Worm (Caenorhabditis elegans) whole organism, early embryonic: Measurements from ENCODE around the gene asd-1.

ENCODE experiments used
- B0310.2 ChIP-seq: sonication (generic microtip); optimal IDR thresholded peaks from 2 replicates; lab custom pipeline; 2016; ENCODE audit warnings: mild to moderate bottlenecking, missing genetic modification characterization, missing compliant biosample characterization
- F13C5.2 ChIP-seq: sonication (generic microtip); optimal IDR thresholded peaks from 2 replicates; lab custom pipeline; 2017; ENCODE audit warnings: mild to moderate bottlenecking, missing genetic modification characterization, inconsistent platforms, missing compliant biosample characterization
- aly-1 ChIP-seq: sonication (generic microtip); optimal IDR thresholded peaks from 2 replicates; lab custom pipeline; 2016; ENCODE audit warnings: missing genetic modification characterization, missing compliant biosample characterization
- ama-1 ChIP-seq: fragments of 150-350 bp; optimal IDR thresholded peaks from 2 replicates; lab custom pipeline; 2014
- ceh-13 ChIP-seq: fragments of 200-800 bp; sonication (Bioruptor generic); optimal IDR thresholded peaks from 2 replicates; lab custom pipeline; 2018; ENCODE audit warnings: mild to moderate bottlenecking, missing genetic modification characterization, missing compliant biosample characterization
- ceh-36 ChIP-seq: sonication (generic microtip); optimal IDR thresholded peaks from 2 replicates; lab custom pipeline; 2016; ENCODE audit warnings: missing genetic modification characterization, inconsistent platforms, missing compliant biosample characterization
- ets-7 ChIP-seq: sonication (generic microtip); optimal IDR thresholded peaks from 2 replicates; lab custom pipeline; 2016; ENCODE audit warnings: missing genotype, missing genetic modification characterization, missing compliant biosample characterization
- flt-1 ChIP-seq: fragments of 200-800 bp; sonication (Bioruptor generic); IDR thresholded peaks from 2 replicates; pipeline ENCODE4 v1.3.6; 2022; ENCODE audit warnings: missing genetic modification characterization, missing compliant biosample characterization
- hmbx-1 ChIP-seq: sonication (generic microtip); optimal IDR thresholded peaks from 2 replicates; lab custom pipeline; 2016; ENCODE audit warnings: mild to moderate bottlenecking, missing genetic modification characterization, missing compliant biosample characterization
- hmg-4 ChIP-seq: fragments of 200-800 bp; sonication (Bioruptor generic); optimal IDR thresholded peaks from 2 replicates; lab custom pipeline; 2018; ENCODE audit warnings: mild to moderate bottlenecking, missing genetic modification characterization, missing compliant biosample characterization
- hnd-1 ChIP-seq: sonication (generic microtip); optimal IDR thresholded peaks from 2 replicates; lab custom pipeline; 2016; ENCODE audit warnings: missing genetic modification characterization, missing compliant biosample characterization
- pes-1 ChIP-seq: fragments of 200-800 bp; sonication (Bioruptor generic); IDR thresholded peaks from 2 replicates; pipeline ENCODE4 v1.3.6; 2022; ENCODE audit warnings: missing genetic modification reagents, missing genetic modification characterization, missing compliant biosample characterization
- scrt-1 ChIP-seq: fragments of 200-800 bp; sonication (Bioruptor generic); IDR thresholded peaks from 2 replicates; pipeline ENCODE4 v1.3.6; 2022; ENCODE audit warnings: missing genetic modification characterization, missing compliant biosample characterization
- sea-1 ChIP-seq: fragments of 200-800 bp; sonication (Bioruptor generic); conservative IDR thresholded peaks from 2 replicates; pipeline ENCODE4 v1.3.6; 2022; ENCODE audit warnings: missing genetic modification characterization, missing compliant biosample characterization
- tbx-11 ChIP-seq: fragments of 200-800 bp; sonication (Bioruptor generic); IDR thresholded peaks from 2 replicates; pipeline ENCODE4 v1.3.6; 2022; ENCODE audit warnings: missing genetic modification characterization, missing compliant biosample characterization
- tbx-37 ChIP-seq: fragments of 200-800 bp; sonication (Bioruptor generic); conservative IDR thresholded peaks from 2 replicates; pipeline ENCODE4 v1.3.6; 2022; ENCODE audit warnings: missing genetic modification reagents, missing genetic modification characterization, missing compliant biosample characterization
- tra-4 ChIP-seq: sonication (generic microtip); optimal IDR thresholded peaks from 2 replicates; lab custom pipeline; 2017; ENCODE audit warnings: missing genetic modification characterization, missing compliant biosample characterization

asd-1 gene

DNA sequence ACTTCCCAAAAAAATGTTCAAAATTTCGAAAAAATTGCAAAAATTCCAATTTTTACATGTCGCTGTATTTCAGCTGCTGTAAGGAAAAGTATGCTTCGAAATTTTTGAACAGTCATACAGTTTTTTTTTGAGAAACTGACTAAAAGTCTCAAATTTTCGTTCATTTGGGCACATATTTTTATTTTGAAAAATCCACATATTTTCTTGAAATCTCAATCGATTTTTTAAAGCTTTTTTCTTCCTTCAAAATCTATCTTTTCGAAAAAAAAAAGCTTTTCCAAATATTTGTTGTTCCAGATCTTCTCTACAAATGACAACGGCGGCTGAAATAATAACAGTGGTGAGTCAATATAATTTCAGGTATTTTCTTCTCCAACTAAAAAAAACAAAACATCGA, at the start of gene asd-1:
Gene asd-1 (plus strand): TSS at position 298 of the 397 bp plus-strand sequence.
- TF ChIP-seq tbx-37 (no peak), aly-1 (tag; lab: Kevin White, UChicago) (no peak)

DNA sequence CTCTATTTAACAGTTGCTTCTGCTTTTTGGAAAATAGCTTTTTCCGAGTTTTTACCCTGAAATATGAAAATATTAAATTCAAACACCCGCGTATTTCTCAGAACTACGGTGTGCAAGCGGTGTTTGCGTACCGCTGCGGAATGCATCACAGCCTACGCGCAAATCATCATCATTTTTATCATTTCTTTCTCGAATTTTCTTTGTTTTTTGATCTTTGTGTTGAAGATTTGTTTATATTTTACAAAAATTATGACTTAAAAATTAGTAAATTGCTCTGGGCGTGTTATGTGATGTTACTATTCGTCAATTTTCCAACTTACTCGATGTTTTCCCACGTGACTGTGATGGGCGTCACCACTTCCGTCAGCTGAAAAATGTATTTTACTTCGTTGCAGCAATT, 46.2 kb upstream of the asd-1 start:
- peak; percentile 64 for TF ChIP-seq F13C5.2
- TF ChIP-seq scrt-1 (GFP tag; lab: Robert Waterston, UW): no peak

DNA sequence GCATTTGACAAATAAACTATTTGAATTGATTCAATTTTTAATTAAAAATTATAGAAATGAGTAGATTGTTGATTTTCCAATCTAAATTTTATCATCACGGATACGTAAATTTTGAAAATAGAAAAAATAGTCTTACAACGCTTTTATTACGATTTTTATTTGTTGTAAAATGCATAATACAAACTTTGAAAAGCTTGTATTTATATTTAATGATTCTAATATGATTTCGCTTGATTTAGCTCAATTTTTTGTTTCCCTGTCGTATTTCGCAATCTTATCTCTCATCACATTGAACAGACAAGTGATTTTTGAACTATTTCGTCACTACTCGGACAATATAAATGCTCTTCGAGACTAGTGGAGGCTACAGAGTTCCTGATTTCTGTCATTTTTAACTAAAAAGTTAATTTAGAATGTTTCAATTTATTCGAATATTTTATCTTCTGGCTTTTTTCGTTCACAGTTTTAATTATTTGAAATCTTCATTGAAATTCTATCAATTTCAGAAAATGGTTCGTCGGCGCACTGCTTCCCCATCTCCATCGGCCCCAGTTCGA, 45.5 kb upstream of the asd-1 start, which contains the start of the genes wht-3 and har-1:
Gene wht-3 (minus strand): TSS at position 51 of the 557 bp plus-strand sequence.
Gene har-1 (plus strand): TSS at position 507 of the 557 bp plus-strand sequence.
- TF ChIP-seq B0310.2 (tag; lab: Kevin White, UChicago) (no peak), ceh-13 (GFP tag; lab: Kevin White, UChicago) (no peak), hmbx-1 (tag; lab: Kevin White, UChicago) (no peak), scrt-1 (GFP tag; lab: Robert Waterston, UW) (no peak), ama-1 (lab: Kevin White, UChicago) (no peak), tbx-11 (GFP tag; lab: Robert Waterston, UW) (no peak), pes-1 (GFP tag; lab: Robert Waterston, UW) (no peak), F13C5.2 (no peak), flt-1 (GFP tag; lab: Robert Waterston, UW) (no peak), tbx-37 (no peak)

DNA sequence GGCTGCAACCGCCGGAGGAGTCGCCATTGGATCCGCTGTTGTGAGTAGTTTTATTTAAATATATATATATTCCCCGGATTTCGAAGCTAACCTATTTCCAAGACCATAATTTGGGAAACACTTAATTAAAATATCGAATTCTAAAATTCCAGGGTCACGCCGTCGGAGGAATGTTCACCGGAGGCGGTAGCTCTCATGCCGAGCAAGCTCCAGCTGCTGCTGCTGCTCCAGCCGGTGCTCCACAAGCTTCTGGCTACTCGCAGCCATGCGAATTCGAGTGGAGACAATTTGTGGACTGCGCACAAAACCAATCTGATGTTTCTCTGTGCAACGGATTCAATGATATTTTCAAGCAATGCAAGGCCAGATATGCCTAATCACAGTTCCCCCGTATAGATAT, 44.8 kb upstream of the asd-1 start:
- TF ChIP-seq hmbx-1 (tag; lab: Kevin White, UChicago) (no peak), B0310.2 (tag; lab: Kevin White, UChicago) (no peak)

DNA sequence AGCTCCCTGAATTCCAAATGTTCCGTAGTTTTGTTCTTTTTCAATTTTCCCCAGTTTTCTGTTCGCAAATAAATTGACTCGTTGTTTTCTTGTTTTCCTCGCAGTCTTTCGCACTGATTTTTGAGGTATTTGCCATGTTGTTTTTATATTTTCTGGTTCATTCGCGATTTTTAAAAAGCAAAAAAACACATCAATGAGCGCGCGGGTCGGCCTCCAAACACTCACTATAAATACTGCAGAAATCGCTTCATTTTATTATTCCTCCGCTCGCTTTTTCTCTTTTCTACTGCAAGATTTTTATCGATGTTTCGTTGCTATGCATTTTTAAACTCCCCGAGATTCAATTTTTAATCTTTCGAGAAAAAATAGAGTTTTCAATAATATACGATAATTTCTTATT, 44.3 kb upstream of the asd-1 start:
- TF ChIP-seq F13C5.2: no peak
- TF ChIP-seq sea-1: no peak
- no peak for TF ChIP-seq tbx-11 (GFP tag; lab: Robert Waterston, UW)
- TF ChIP-seq B0310.2 (tag; lab: Kevin White, UChicago): no peak
- no peak for TF ChIP-seq hmbx-1 (tag; lab: Kevin White, UChicago)
- TF ChIP-seq tbx-37: no peak
- no peak for TF ChIP-seq aly-1 (tag; lab: Kevin White, UChicago)
- TF ChIP-seq hmg-4: no peak
- TF ChIP-seq ceh-13 (GFP tag; lab: Kevin White, UChicago): no peak
- no peak for TF ChIP-seq ceh-36

DNA sequence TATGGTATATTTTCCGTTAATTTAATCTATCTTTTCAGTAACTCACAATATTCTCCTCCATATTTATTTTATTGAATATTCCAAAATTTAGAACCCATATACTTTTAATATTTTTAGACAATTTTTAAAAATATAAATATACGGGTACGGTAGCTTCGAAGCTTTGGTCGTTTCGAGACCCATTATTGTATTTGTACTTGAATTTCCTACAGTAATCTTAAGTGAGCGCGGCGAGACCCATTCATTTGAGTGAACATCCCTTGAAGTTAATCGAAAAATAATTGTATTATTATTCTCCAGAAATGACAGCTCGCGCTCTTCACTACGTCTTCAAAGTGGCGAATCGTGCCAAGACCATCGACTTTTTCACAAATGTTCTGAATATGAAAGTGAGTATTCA, 43.8 kb upstream of the asd-1 start, which contains the start of gene glod-4:
Gene glod-4 (plus strand): TSS at position 301 of the 400 bp plus-strand sequence.
- no peak for TF ChIP-seq pes-1 (GFP tag; lab: Robert Waterston, UW)
- no peak for TF ChIP-seq flt-1 (GFP tag; lab: Robert Waterston, UW)
- no peak for TF ChIP-seq tbx-11 (GFP tag; lab: Robert Waterston, UW)
- TF ChIP-seq scrt-1 (GFP tag; lab: Robert Waterston, UW): no peak
- TF ChIP-seq sea-1: no peak
- no peak for TF ChIP-seq hnd-1 (tag; lab: Kevin White, UChicago)
- TF ChIP-seq tra-4 (tag; lab: Kevin White, UChicago): no peak
- no peak for TF ChIP-seq tbx-37
- no peak for TF ChIP-seq ceh-13 (GFP tag; lab: Kevin White, UChicago)

DNA sequence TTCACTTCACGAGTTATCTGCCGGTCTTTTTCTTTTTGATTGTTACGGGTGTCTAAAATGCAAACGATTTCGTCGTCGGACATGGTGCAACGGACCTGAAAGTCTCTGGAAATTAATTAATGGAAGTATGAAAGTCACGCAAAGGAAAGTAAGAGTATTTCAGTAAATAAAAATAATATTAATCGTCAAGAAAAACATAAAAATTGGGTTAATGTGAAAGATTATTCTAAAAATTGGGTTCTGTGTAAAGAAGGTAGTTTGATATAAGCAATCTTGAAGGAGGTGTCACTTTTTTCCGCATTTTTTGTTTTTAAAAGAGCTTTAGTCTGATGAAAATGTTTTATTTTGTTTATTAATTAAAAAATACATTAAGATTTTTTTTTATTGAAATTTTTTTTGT, 39.8 kb upstream of the asd-1 start, which contains the start of gene C16C10.9:
Gene C16C10.9 (minus strand): TSS at position 101 of the 400 bp plus-strand sequence.
- TF ChIP-seq ceh-13 (GFP tag; lab: Kevin White, UChicago) (no peak), ets-7 (tag; lab: Kevin White, UChicago) (no peak), ceh-36 (no peak), ama-1 (lab: Kevin White, UChicago) (no peak), B0310.2 (tag; lab: Kevin White, UChicago) (no peak), scrt-1 (GFP tag; lab: Robert Waterston, UW) (no peak), tra-4 (tag; lab: Kevin White, UChicago) (no peak), flt-1 (GFP tag; lab: Robert Waterston, UW) (no peak), hmg-4 (no peak)

DNA sequence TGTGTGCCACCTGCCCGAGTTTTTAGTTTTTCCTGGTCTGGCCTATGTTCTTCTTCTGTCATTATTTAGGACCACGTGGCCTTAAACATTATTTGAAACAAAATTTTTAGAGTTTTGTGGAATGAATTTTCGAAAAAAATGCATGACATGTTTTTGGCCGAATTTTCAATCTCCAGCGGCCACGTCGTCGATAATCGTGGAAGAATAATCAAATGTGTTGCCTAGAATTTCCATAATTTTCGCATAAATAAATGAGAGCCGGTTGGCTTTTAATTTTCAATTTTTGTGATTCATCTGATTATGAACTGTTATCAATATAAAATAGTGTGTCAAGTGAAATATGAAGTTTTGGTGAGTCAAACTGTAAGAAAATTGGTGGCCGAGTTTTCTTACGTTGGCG, 36.1 kb upstream of the asd-1 start, which contains the start of gene C01G12.16:
Gene C01G12.16 (plus strand): TSS at position 301 of the 400 bp plus-strand sequence.
- TF ChIP-seq B0310.2 (tag; lab: Kevin White, UChicago) (no peak), tbx-11 (GFP tag; lab: Robert Waterston, UW) (no peak), ceh-36 (no peak), ama-1 (lab: Kevin White, UChicago) (no peak), sea-1 (no peak), tra-4 (tag; lab: Kevin White, UChicago) (no peak), scrt-1 (GFP tag; lab: Robert Waterston, UW) (no peak), pes-1 (GFP tag; lab: Robert Waterston, UW) (no peak), hmbx-1 (tag; lab: Kevin White, UChicago) (no peak), ceh-13 (GFP tag; lab: Kevin White, UChicago) (no peak), F13C5.2 (no peak)

DNA sequence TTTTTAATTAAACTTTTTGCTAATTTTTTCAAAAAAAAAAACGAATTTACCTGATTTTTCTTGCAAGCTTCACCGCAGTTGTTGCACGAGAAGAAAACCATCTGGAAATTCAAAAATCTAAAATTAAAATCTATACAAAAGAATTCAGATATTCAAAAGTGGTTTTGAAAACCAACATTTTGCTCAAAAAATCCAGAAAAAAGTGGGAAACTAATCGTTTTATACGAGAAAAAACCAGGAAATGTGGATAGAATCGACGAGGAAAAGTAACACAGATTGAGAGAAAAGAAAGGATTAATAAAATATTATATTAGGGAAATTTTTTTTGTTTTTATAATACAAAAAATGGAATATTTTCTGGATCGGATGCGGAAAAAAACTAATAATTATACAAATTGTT, 33.0 kb upstream of the asd-1 start, which contains the start of gene C16C10.8:
Gene C16C10.8 (minus strand): TSS at position 101 of the 400 bp plus-strand sequence.
- TF ChIP-seq ets-7 (tag; lab: Kevin White, UChicago): no peak
- no peak for TF ChIP-seq tra-4 (tag; lab: Kevin White, UChicago)
- TF ChIP-seq tbx-11 (GFP tag; lab: Robert Waterston, UW): no peak
- TF ChIP-seq flt-1 (GFP tag; lab: Robert Waterston, UW): no peak
- TF ChIP-seq ceh-36: no peak
- no peak for TF ChIP-seq pes-1 (GFP tag; lab: Robert Waterston, UW)
